Worm (Caenorhabditis elegans) whole organism, L3 larva: ENCODE results near the gene B0507.4.
A peak's percentile ranks its signal among the peaks of the same experiment; 100 is the strongest.

Experiments
- R02D3.7 ChIP-seq: fragments of 150-350 bp; optimal IDR thresholded peaks from 2 replicates; lab custom pipeline; 2014; ENCODE audit warnings: missing biosample characterization, missing genetic modification characterization
- aly-2 ChIP-seq: fragments of 150-350 bp; optimal IDR thresholded peaks from 2 replicates; lab custom pipeline; 2014; ENCODE audit warnings: missing biosample characterization, missing genetic modification characterization
- ama-1 ChIP-seq: fragments of 150-350 bp; optimal IDR thresholded peaks from 2 replicates; lab custom pipeline; 2018
- ceh-82 ChIP-seq: fragments of 150-350 bp; optimal IDR thresholded peaks from 2 replicates; lab custom pipeline; 2014; ENCODE audit warnings: missing biosample characterization, missing genetic modification characterization
- ceh-9 ChIP-seq: sonication (generic microtip); optimal IDR thresholded peaks from 2 replicates; lab custom pipeline; 2018; ENCODE audit warnings: missing biosample characterization, missing genetic modification characterization
- elt-2 ChIP-seq: sonication (generic microtip); optimal IDR thresholded peaks from 2 replicates; lab custom pipeline; 2016; ENCODE audit warnings: missing genetic modification reagents, mild to moderate bottlenecking, missing genetic modification characterization, missing compliant biosample characterization
- eor-1 ChIP-seq, 2 experiments: fragments of 150-350 bp; optimal IDR thresholded peaks; 2 replicates each; lab custom pipeline; 2014 to 2018; ENCODE audit warnings: missing biosample characterization in 2 of 2, missing genetic modification characterization in 2 of 2
- fkh-10 ChIP-seq: sonication (generic microtip); optimal IDR thresholded peaks from 2 replicates; lab custom pipeline; 2017; ENCODE audit warnings: missing biosample characterization, missing genetic modification reagents, missing genetic modification characterization
- fos-1 ChIP-seq: fragments of 150-350 bp; optimal IDR thresholded peaks from 2 replicates; lab custom pipeline; 2014; ENCODE audit warnings: missing biosample characterization, missing genetic modification characterization
- hmg-11 ChIP-seq: sonication (generic microtip); optimal IDR thresholded peaks from 2 replicates; lab custom pipeline; 2016; ENCODE audit warnings: missing genetic modification characterization, missing compliant biosample characterization
- jun-1 ChIP-seq: fragments of 150-350 bp; optimal IDR thresholded peaks from 2 replicates; lab custom pipeline; 2014; ENCODE audit warnings: missing biosample characterization, missing genetic modification reagents, missing genetic modification characterization
- lin-39 ChIP-seq: fragments of 150-350 bp; optimal IDR thresholded peaks from 2 replicates; lab custom pipeline; 2018; ENCODE audit warnings: missing biosample characterization, missing genetic modification reagents, missing genetic modification characterization
- lsy-12 ChIP-seq: sonication (generic microtip); optimal IDR thresholded peaks from 2 replicates; lab custom pipeline; 2016; ENCODE audit warnings: mild to moderate bottlenecking, missing genetic modification characterization, missing compliant biosample characterization
- mdl-1 ChIP-seq: fragments of 150-350 bp; optimal IDR thresholded peaks from 2 replicates; lab custom pipeline; 2014; ENCODE audit warnings: missing biosample characterization, missing genetic modification characterization
- mml-1 ChIP-seq: fragments of 150-350 bp; sonication (generic microtip); optimal IDR thresholded peaks from 3 replicates; lab custom pipeline; 2014; ENCODE audit warnings: missing biosample characterization, missing genetic modification characterization
- nfya-1 ChIP-seq: sonication (generic microtip); optimal IDR thresholded peaks from 2 replicates; lab custom pipeline; 2017; ENCODE audit warnings: missing genetic modification characterization, mild to moderate bottlenecking, missing compliant biosample characterization, antibody characterized with exemption, moderate library complexity; ENCODE audit not compliant: insufficient read depth
- nhr-11 ChIP-seq: fragments of 150-350 bp; optimal IDR thresholded peaks from 2 replicates; lab custom pipeline; 2014; ENCODE audit warnings: missing biosample characterization, missing genetic modification characterization
- nhr-12 ChIP-seq: fragments of 150-350 bp; optimal IDR thresholded peaks from 2 replicates; lab custom pipeline; 2014; ENCODE audit warnings: missing biosample characterization, missing genetic modification characterization
- nhr-25 ChIP-seq: sonication (generic microtip); optimal IDR thresholded peaks from 2 replicates; lab custom pipeline; 2017; ENCODE audit warnings: missing biosample characterization, missing genetic modification characterization
- nhr-28 ChIP-seq: fragments of 150-350 bp; optimal IDR thresholded peaks from 2 replicates; lab custom pipeline; 2014; ENCODE audit warnings: missing biosample characterization, missing genetic modification characterization
- pha-4 ChIP-seq: fragments of 150-350 bp; optimal IDR thresholded peaks from 2 replicates; lab custom pipeline; 2014; ENCODE audit warnings: missing biosample characterization, missing genetic modification reagents, missing genetic modification characterization
- pqm-1 ChIP-seq: fragments of 150-350 bp; optimal IDR thresholded peaks from 2 replicates; lab custom pipeline; 2017; ENCODE audit warnings: missing biosample characterization, missing genetic modification characterization, inconsistent platforms
- snpc-4 ChIP-seq: fragments of 150-350 bp; optimal IDR thresholded peaks from 2 replicates; lab custom pipeline; 2014; ENCODE audit warnings: missing biosample characterization, missing genetic modification characterization
- unc-62 ChIP-seq: fragments of 150-350 bp; sonication (generic microtip); optimal IDR thresholded peaks from 4 replicates; lab custom pipeline; 2014; ENCODE audit warnings: missing biosample characterization, missing genetic modification reagents, missing genetic modification characterization
- zag-1 ChIP-seq: fragments of 150-350 bp; optimal IDR thresholded peaks from 2 replicates; lab custom pipeline; 2014; ENCODE audit warnings: missing biosample characterization, missing genetic modification characterization

Gene B0507.4

DNA sequence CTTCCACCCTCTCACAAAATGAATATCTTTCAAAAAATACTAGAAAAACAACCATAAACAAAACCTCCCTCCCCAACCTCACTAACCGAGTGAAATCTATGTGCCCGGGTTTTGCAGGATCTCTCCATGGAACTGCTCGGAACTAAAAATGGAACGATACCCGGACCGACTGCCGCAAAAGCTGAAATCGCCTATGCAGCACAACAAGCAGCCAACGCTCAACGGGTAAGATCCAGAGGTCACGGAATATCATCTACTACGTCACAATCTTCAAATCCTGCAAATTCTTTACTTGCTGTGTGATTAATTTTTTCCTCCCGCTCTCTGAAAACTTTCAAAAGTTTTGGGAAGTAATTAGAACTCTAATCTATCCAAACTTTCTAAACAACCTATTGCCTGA, 34.6 kb downstream of the B0507.4 start:
- TF ChIP-seq nhr-12 (tag; lab: Kevin White, UChicago) (no peak), ama-1 (lab: Kevin White, UChicago) (no peak), pha-4 (no peak), aly-2 (tag; lab: Kevin White, UChicago) (no peak), mdl-1 (no peak), R02D3.7 (tag; lab: Kevin White, UChicago) (no peak), zag-1 (tag; lab: Kevin White, UChicago) (no peak), unc-62 (GFP tag; lab: Kevin White, UChicago) (no peak), lsy-12 (tag; lab: Kevin White, UChicago) (no peak)
- TF ChIP-seq, all 47 proteins: peak for 0

DNA sequence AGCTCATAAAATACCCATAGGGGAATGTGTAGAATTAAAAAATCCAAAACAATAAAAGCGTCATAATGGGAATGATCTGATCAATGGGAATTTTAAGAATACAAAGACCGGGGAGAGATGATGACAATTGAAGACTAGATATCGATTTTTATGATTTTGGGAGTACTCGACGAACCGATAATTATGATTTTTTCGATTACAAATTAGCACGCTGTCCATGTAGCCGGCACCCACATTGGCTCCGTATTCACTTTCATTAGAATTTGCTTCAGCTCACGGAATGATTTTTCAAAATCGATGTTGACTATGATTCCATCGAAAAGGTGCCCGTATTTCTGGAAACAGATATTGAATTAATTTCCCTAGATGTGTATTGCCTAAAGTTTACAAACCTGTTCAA, 38.0 kb downstream of the B0507.4 start:
- TF ChIP-seq pha-4 (no peak), unc-62 (GFP tag; lab: Kevin White, UChicago) (no peak), lsy-12 (tag; lab: Kevin White, UChicago) (no peak), eor-1 (tag; optimal IDR thresholded peaks at IDR 0.05; lab: Kevin White, UChicago) (no peak), nhr-11 (tag; lab: Kevin White, UChicago) (no peak), mml-1 (no peak), jun-1 (tag; lab: Kevin White, UChicago) (no peak)

DNA sequence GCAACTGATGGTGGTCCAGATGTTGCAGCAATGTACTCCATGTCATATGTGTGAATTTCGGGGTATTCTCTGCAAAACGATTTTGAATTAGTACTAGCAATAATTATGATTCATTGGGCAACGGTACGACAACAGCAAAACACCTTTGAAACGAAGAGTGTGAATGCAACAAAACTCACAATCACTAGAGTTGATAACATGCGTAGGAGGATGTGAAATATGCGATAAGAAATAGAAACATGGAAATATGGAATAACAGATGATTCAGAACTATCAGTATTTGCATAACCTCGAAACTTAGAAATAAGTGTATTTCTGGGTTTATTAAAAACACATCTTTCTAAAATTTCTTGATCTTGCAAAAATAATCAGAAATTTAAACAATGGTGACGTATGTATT, 40.7 kb downstream of the B0507.4 start:
- TF ChIP-seq pqm-1 (tag; lab: Kevin White, UChicago), result peak; percentile 86
- TF ChIP-seq nfya-1 (tag; lab: Kevin White, UChicago), result no peak
- peak; percentile 53 for TF ChIP-seq elt-2 (tag; lab: Kevin White, UChicago)

DNA sequence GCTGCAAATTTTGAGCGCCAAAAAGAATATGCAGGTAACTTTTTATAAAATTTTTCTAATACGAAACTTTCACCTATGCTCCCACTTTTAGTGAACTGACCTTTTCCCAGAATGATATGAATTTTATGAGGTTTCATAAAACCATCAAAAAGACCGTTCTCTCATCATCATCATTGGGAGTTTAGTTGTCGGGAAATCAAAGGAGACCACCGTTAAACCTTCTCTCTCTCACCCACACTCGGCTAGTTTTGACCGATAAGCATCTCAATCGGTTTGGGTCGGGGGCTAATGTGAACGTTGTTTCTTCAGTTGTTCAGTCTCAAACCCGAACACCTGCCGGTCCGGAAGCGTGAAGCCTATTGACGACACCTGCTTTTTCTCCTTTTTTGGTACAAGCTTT, 41.5 kb downstream of the B0507.4 start:
- TF ChIP-seq jun-1 (tag; lab: Kevin White, UChicago) (no peak), fos-1 (tag; lab: Kevin White, UChicago) (no peak), nfya-1 (tag; lab: Kevin White, UChicago) (no peak), pqm-1 (tag; lab: Kevin White, UChicago) (no peak), elt-2 (tag; lab: Kevin White, UChicago) (peak; percentile 25), nhr-28 (tag; lab: Kevin White, UChicago) (no peak), ceh-9 (tag; lab: Kevin White, UChicago) (no peak)

DNA sequence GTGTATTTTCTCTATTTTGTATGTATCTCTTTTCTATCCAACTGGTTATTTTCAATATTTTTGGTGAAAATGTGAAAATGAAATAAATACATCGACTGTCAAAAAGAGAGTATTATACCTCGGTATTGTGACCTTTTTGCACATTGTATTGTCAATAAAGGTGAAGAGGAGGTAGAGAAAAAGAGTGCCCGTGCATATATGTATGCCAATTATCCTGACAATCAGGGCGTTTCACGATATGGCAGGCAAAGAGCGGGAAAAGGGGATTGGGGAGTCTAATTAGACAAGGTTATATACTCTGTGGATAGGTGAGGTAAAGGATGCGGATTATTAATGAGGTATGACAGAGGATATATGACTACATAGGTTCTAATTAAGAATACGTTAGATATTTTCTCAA, 42.1 kb downstream of the B0507.4 start:
- no peak for TF ChIP-seq fkh-10 (GFP tag; lab: Kevin White, UChicago)
- no peak for TF ChIP-seq lin-39 (tag; lab: Kevin White, UChicago)
- peak; percentile 44 for TF ChIP-seq pha-4

DNA sequence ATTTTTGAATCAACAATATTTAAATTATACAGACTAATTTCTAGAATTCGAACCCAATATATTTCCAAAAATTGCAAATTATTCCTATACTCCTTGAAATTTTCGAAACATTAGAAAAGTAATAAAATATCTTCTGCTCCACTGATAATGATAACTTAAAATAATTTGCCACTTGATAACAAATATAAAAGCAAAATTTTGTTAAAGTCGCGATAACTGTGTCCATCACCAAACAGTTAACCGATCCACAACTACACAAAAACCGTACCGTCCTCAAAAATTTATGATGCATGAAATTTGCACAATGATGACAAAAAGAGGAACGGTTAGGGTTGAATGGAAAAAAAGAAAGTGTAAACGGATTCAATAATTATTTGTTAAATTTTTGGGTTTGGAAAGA, 43.7 kb downstream of the B0507.4 start:
- TF ChIP-seq elt-2 (tag; lab: Kevin White, UChicago), result peak; percentile 8
- no peak for TF ChIP-seq ceh-82 (tag; lab: Kevin White, UChicago)

DNA sequence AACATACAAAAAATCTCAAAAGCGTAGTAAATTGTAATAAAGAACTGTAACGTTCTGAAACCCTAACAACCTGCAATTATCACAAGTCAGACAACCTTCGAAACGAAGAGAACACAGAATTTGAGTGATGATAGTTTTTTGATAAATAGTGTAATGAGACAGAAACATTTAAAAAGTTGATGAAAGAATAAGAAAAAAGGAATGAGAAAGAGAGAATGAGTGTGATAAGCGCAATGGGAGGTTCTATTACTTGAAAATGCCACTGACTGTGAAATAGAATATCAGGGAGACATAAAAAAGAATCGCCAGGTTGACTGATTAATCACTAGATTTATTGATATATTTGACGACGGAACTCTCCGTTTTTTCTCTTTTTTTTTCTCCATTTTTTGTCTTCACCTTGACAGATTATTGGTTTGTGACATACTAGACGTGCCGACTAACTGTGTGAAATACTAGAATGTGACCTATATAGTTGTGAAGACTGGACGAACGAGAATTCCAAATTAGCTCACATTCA, 44.6 kb downstream of the B0507.4 start:
- TF ChIP-seq mdl-1, result no peak
- no peak for TF ChIP-seq snpc-4 (tag; lab: Kevin White, UChicago)
- peak; percentile 29 for TF ChIP-seq nhr-25 (tag; lab: Kevin White, UChicago)
- peak; percentile 21 for TF ChIP-seq elt-2 (tag; lab: Kevin White, UChicago)

DNA sequence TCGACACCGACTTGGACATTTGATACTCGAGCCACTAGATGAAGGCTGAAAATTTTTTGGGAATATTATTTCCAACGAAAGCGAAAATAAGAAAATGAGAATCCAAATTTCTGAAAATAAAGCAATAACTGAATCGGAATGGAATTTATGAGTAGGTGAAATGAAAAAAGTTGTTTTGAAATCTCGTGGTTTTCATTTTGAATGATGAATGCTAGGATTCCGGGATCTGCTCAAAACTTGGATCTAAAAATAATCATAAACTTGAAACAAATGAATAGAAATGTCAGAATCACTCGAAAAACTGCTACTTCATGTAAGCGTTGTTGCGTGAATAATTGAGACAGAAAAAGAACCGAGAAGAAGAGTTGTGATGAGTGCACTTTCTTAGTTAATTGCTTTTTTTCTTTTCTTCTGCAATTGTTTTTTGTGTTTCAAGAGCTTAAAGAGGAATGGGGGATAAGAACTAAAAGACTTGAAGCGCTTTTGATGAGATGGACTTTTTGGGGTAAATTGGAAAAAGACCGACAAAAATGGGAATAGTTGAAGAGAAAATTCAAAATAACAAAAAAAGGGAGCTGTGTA, 46.3 kb downstream of the B0507.4 start, which contains the start of gene magu-2:
Gene magu-2, minus strand, starts transcription at position 51 of the 582 bp plus-strand sequence.
- TF ChIP-seq lsy-12 (tag; lab: Kevin White, UChicago) (no peak), fkh-10 (GFP tag; lab: Kevin White, UChicago) (peak; percentile 32)

DNA sequence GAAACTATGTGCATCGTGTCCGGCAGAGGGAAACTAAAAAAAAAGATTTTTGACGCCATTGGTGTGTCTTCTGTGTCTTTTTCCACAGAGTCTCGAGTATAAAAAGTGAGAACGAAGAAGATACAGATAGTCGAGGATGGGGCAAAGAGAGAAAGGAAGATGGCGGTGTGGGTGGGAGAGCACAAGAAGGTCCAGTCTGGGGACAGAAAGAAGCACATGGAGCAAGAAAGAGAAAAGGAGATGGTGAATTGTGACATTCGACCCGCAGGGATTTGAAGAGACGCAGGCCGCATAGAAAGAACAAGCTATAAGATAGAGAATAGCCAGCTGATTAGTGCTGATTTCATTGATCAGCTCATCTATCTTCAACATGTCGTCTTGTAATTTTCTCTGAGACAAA, 47.5 kb downstream of the B0507.4 start:
- TF ChIP-seq hmg-11 (peak; percentile 8), fkh-10 (GFP tag; lab: Kevin White, UChicago) (no peak), lin-39 (tag; lab: Kevin White, UChicago) (peak; percentile 48), aly-2 (tag; lab: Kevin White, UChicago) (no peak), unc-62 (GFP tag; lab: Kevin White, UChicago) (peak; percentile 3)
- TF ChIP-seq, all 47 proteins: peak for 3
